Worm (Caenorhabditis elegans) whole organism, L1 larva: ENCODE measurements around the gene attf-3.

Experiments used
- C16A3.4 ChIP-seq: fragments of 150-350 bp; optimal IDR thresholded peaks from 2 replicates; lab custom pipeline; 2014; ENCODE audit warnings: missing biosample characterization, missing genetic modification characterization
- C34B4.2 ChIP-seq: sonication (generic microtip); optimal IDR thresholded peaks from 2 replicates; lab custom pipeline; 2017; ENCODE audit warnings: mild to moderate bottlenecking, missing genetic modification characterization, missing compliant biosample characterization
- F16B12.6 ChIP-seq: fragments of 150-350 bp; optimal IDR thresholded peaks from 2 replicates; lab custom pipeline; 2014; ENCODE audit warnings: missing biosample characterization, missing genetic modification characterization
- aly-2 ChIP-seq: fragments of 150-350 bp; optimal IDR thresholded peaks from 2 replicates; lab custom pipeline; 2014; ENCODE audit warnings: missing biosample characterization, missing genetic modification characterization
- blmp-1 ChIP-seq: fragments of 150-350 bp; optimal IDR thresholded peaks from 2 replicates; lab custom pipeline; 2014; ENCODE audit warnings: missing biosample characterization, missing genetic modification characterization
- ceh-82 ChIP-seq, 3 experiments: fragments of 150-350 bp in 1 of 3; sonication (generic microtip) in 2 of 3; optimal IDR thresholded peaks; 2 replicates each; lab custom pipeline; 2014 to 2017; ENCODE audit warnings: missing biosample characterization in 3 of 3, missing genetic modification characterization in 3 of 3
- ceh-88 ChIP-seq: fragments of 200-800 bp; sonication (Bioruptor generic); IDR thresholded peaks from 2 replicates; pipeline ENCODE4 v1.3.6; 2022; ENCODE audit warnings: missing genetic modification characterization, missing compliant biosample characterization
- ceh-90 ChIP-seq: sonication (generic microtip); optimal IDR thresholded peaks from 2 replicates; lab custom pipeline; 2016; ENCODE audit warnings: missing genetic modification characterization, missing compliant biosample characterization
- ces-1 ChIP-seq: fragments of 150-350 bp; optimal IDR thresholded peaks from 2 replicates; lab custom pipeline; 2014; ENCODE audit warnings: missing biosample characterization, missing genetic modification reagents, missing genetic modification characterization
- dpl-1 ChIP-seq, 3 experiments: fragments of 150-350 bp in 2 of 3; sonication (generic microtip) in 1 of 3; optimal IDR thresholded peaks; 2 replicates each; lab custom pipeline; 2014 to 2017; ENCODE audit warnings: missing biosample characterization in 3 of 3, missing genetic modification characterization in 3 of 3, missing genetic modification reagents in 3 of 3
- dsc-1 ChIP-seq: sonication (generic microtip); optimal IDR thresholded peaks from 2 replicates; lab custom pipeline; 2016; ENCODE audit warnings: mild to moderate bottlenecking, missing genetic modification characterization, missing compliant biosample characterization
- efl-1 ChIP-seq, 4 experiments: fragments of 150-350 bp; optimal IDR thresholded peaks in 3 of 4; peaks in 1 of 4; 1 replicate in 1 of 4; 2 replicates in 3 of 4; lab custom pipeline; 2014; ENCODE audit warnings: missing biosample characterization in 2 of 4, missing genetic modification characterization in 2 of 4, missing genetic modification reagents in 2 of 4
- efl-3 ChIP-seq: fragments of 200-800 bp; sonication (Bioruptor generic); optimal IDR thresholded peaks from 2 replicates; lab custom pipeline; 2018; ENCODE audit warnings: mild to moderate bottlenecking, missing genetic modification characterization, missing compliant biosample characterization
- egl-13 ChIP-seq: sonication (generic microtip); optimal IDR thresholded peaks from 2 replicates; lab custom pipeline; 2016; ENCODE audit warnings: missing genotype, missing genetic modification reagents, missing genetic modification characterization, missing compliant biosample characterization
- elt-3 ChIP-seq, 6 experiments: fragments of 150-350 bp in 1 of 6; sonication (generic microtip); optimal IDR thresholded peaks; 2 replicates each; lab custom pipeline; 2017 to 2018; ENCODE audit warnings: missing biosample characterization in 6 of 6, missing genetic modification characterization in 6 of 6, inconsistent platforms in 1 of 6
- fkh-10 ChIP-seq: sonication (generic microtip); optimal IDR thresholded peaks from 2 replicates; lab custom pipeline; 2017; ENCODE audit warnings: missing biosample characterization, missing genetic modification reagents, missing genetic modification characterization
- fkh-8 ChIP-seq: sonication (generic microtip); optimal IDR thresholded peaks from 2 replicates; lab custom pipeline; 2016; ENCODE audit warnings: mild to moderate bottlenecking, missing genetic modification characterization, missing compliant biosample characterization
- fos-1 ChIP-seq: fragments of 150-350 bp; optimal IDR thresholded peaks from 2 replicates; lab custom pipeline; 2014; ENCODE audit warnings: missing biosample characterization, missing genetic modification characterization
- grh-1 ChIP-seq: fragments of 200-800 bp; sonication (Bioruptor generic); IDR thresholded peaks from 2 replicates; pipeline ENCODE4 v1.3.6; 2022; ENCODE audit warnings: missing genetic modification reagents, missing genetic modification characterization, missing compliant biosample characterization
- hpl-2 ChIP-seq: fragments of 150-350 bp; optimal IDR thresholded peaks from 2 replicates; lab custom pipeline; 2014; ENCODE audit warnings: missing biosample characterization, missing genetic modification reagents, missing genetic modification characterization
- irx-1 ChIP-seq: sonication (generic microtip); optimal IDR thresholded peaks from 2 replicates; lab custom pipeline; 2016; ENCODE audit warnings: missing genetic modification characterization, missing compliant biosample characterization
- isw-1 ChIP-seq: fragments of 200-800 bp; sonication (Bioruptor generic); IDR thresholded peaks from 2 replicates; pipeline ENCODE4 v1.3.6; 2022; ENCODE audit warnings: missing genetic modification characterization, missing compliant biosample characterization
- jun-1 ChIP-seq: fragments of 150-350 bp; optimal IDR thresholded peaks from 2 replicates; lab custom pipeline; 2014; ENCODE audit warnings: missing biosample characterization, missing genetic modification reagents, missing genetic modification characterization
- lin-13 ChIP-seq: fragments of 150-350 bp; optimal IDR thresholded peaks from 2 replicates; lab custom pipeline; 2014; ENCODE audit warnings: missing biosample characterization, missing genetic modification reagents, missing genetic modification characterization
- lin-14 ChIP-seq: fragments of 200-800 bp; sonication (Bioruptor generic); optimal IDR thresholded peaks from 2 replicates; lab custom pipeline; 2018; ENCODE audit warnings: mild to moderate bottlenecking, missing genetic modification characterization, moderate library complexity, missing compliant biosample characterization
- lin-15B ChIP-seq: fragments of 150-350 bp; sonication (generic microtip); optimal IDR thresholded peaks from 3 replicates; lab custom pipeline; 2014; ENCODE audit warnings: missing biosample characterization, missing genetic modification characterization
- lin-35 ChIP-seq, 2 experiments: fragments of 150-350 bp; optimal IDR thresholded peaks; 2 replicates each; lab custom pipeline; 2014; ENCODE audit warnings: missing biosample characterization in 2 of 2, missing genetic modification characterization in 2 of 2, missing genetic modification reagents in 2 of 2
- lir-3 ChIP-seq: sonication (generic microtip); optimal IDR thresholded peaks from 2 replicates; lab custom pipeline; 2016; ENCODE audit warnings: mild to moderate bottlenecking, missing genetic modification characterization, moderate library complexity, missing compliant biosample characterization; ENCODE audit not compliant: poor library complexity
- lsy-2 ChIP-seq, 2 experiments: fragments of 150-350 bp; optimal IDR thresholded peaks; 2 replicates each; lab custom pipeline; 2014; ENCODE audit warnings: missing biosample characterization in 2 of 2, missing genetic modification characterization in 2 of 2
- mdl-1 ChIP-seq, 2 experiments: fragments of 150-350 bp; optimal IDR thresholded peaks; 2 replicates each; lab custom pipeline; 2014 to 2017; ENCODE audit warnings: missing biosample characterization in 2 of 2, missing genetic modification characterization in 2 of 2, inconsistent platforms in 1 of 2
- mef-2 ChIP-seq: fragments of 150-350 bp; optimal IDR thresholded peaks from 2 replicates; lab custom pipeline; 2014; ENCODE audit warnings: missing biosample characterization, missing genetic modification characterization
- mep-1 ChIP-seq: fragments of 150-350 bp; optimal IDR thresholded peaks from 2 replicates; lab custom pipeline; 2014; ENCODE audit warnings: missing biosample characterization, missing genetic modification characterization
- nhr-19 ChIP-seq: fragments of 200-800 bp; sonication (Bioruptor generic); conservative IDR thresholded peaks from 2 replicates; pipeline ENCODE4 v1.3.6; 2022; ENCODE audit warnings: missing genetic modification characterization, missing compliant biosample characterization
- nhr-237 ChIP-seq: fragments of 150-350 bp; optimal IDR thresholded peaks from 2 replicates; lab custom pipeline; 2014; ENCODE audit warnings: missing biosample characterization, missing genetic modification characterization
- nhr-28 ChIP-seq: fragments of 150-350 bp; optimal IDR thresholded peaks from 2 replicates; lab custom pipeline; 2014; ENCODE audit warnings: missing biosample characterization, missing genetic modification characterization
- nhr-71 ChIP-seq: sonication (generic microtip); optimal IDR thresholded peaks from 2 replicates; lab custom pipeline; 2016; ENCODE audit warnings: mild to moderate bottlenecking, missing genetic modification characterization, moderate library complexity, missing compliant biosample characterization
- nhr-77 ChIP-seq: fragments of 150-350 bp; optimal IDR thresholded peaks from 2 replicates; lab custom pipeline; 2014; ENCODE audit warnings: missing biosample characterization, missing genetic modification characterization
- nhr-85 ChIP-seq: sonication (generic microtip); peaks from one replicate; lab custom pipeline; 2016; ENCODE audit warnings: missing genetic modification characterization, inconsistent platforms, missing compliant biosample characterization
- nhr-90 ChIP-seq: sonication (generic microtip); optimal IDR thresholded peaks from 2 replicates; lab custom pipeline; 2016; ENCODE audit warnings: mild to moderate bottlenecking, missing genetic modification characterization, missing compliant biosample characterization; ENCODE audit not compliant: poor library complexity
- rnt-1 ChIP-seq: sonication (generic microtip); optimal IDR thresholded peaks from 2 replicates; lab custom pipeline; 2016; ENCODE audit warnings: mild to moderate bottlenecking, missing genetic modification characterization, moderate library complexity, missing compliant biosample characterization
- skn-1 ChIP-seq: fragments of 150-350 bp; optimal IDR thresholded peaks from 2 replicates; lab custom pipeline; 2014; ENCODE audit warnings: missing biosample characterization, missing genetic modification characterization
- snpc-4 ChIP-seq: fragments of 150-350 bp; optimal IDR thresholded peaks from 2 replicates; lab custom pipeline; 2014; ENCODE audit warnings: missing biosample characterization, missing genetic modification characterization
- snu-23 ChIP-seq: sonication (generic microtip); optimal IDR thresholded peaks from 2 replicates; lab custom pipeline; 2016; ENCODE audit warnings: missing genetic modification characterization, missing compliant biosample characterization
- sox-4 ChIP-seq: sonication (generic microtip); optimal IDR thresholded peaks from 2 replicates; lab custom pipeline; 2016; ENCODE audit warnings: missing genetic modification characterization, missing compliant biosample characterization
- tbx-2 ChIP-seq: sonication (generic microtip); optimal IDR thresholded peaks from 2 replicates; lab custom pipeline; 2016; ENCODE audit warnings: missing genetic modification characterization, missing compliant biosample characterization
- unc-130 ChIP-seq: fragments of 150-350 bp; optimal IDR thresholded peaks from 2 replicates; lab custom pipeline; 2017; ENCODE audit warnings: missing biosample characterization, missing genetic modification characterization, inconsistent platforms
- unc-30 ChIP-seq: sonication (generic microtip); optimal IDR thresholded peaks from 2 replicates; lab custom pipeline; 2017; ENCODE audit warnings: missing biosample characterization, missing genetic modification characterization
- unc-86 ChIP-seq: sonication (generic microtip); optimal IDR thresholded peaks from 2 replicates; lab custom pipeline; 2016; ENCODE audit warnings: missing genetic modification characterization, missing compliant biosample characterization
- xbp-1 ChIP-seq: sonication (generic microtip); optimal IDR thresholded peaks from 2 replicates; lab custom pipeline; 2016; ENCODE audit warnings: missing genetic modification characterization, missing compliant biosample characterization
- zip-4 ChIP-seq: fragments of 200-800 bp; sonication (Bioruptor generic); optimal IDR thresholded peaks from 2 replicates; lab custom pipeline; 2018; ENCODE audit warnings: mild to moderate bottlenecking, missing genetic modification characterization, moderate library complexity, missing compliant biosample characterization

The attf-3 gene

DNA sequence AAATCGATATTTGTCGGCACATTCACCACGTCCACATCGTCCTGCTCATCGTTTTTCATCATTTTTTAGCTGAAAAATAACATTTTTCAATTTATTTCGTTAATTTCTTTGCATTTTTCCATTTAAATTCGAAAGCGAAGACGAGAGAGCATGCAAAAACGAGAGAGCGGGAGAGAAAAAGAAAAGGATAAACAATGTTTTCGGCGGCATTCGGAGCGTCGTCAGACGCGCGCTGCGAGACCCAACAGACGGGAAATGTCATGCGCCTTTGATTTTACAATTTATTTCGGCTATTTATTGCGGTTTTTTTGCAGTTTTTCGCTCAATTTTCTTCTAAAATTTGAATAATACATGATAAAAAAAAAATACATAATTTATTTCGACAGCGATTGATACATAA is at the start of gene attf-3:
TSS of gene attf-3 (minus strand) at position 69 of the 400 bp plus-strand sequence.
- TF ChIP-seq jun-1 (tag; lab: Kevin White, UChicago) = peak; percentile 4
- TF ChIP-seq elt-3 (tag; optimal IDR thresholded peaks at IDR 0.05; lab: Kevin White, UChicago) = peak in 1 of 6 experiments; percentile 50
- peak; percentile 35 for TF ChIP-seq unc-86 (tag; lab: Kevin White, UChicago)
- peak; percentile 38 for TF ChIP-seq F16B12.6 (tag; lab: Kevin White, UChicago)
- peak; percentile 55 for TF ChIP-seq lin-15B
- TF ChIP-seq ceh-82 (tag; optimal IDR thresholded peaks at IDR 0.05; lab: Kevin White, UChicago) = peak; percentile 43 to 81 (median 60)
- no peak for TF ChIP-seq ces-1
- peak; percentile 39 for TF ChIP-seq lin-13 (GFP tag; lab: Kevin White, UChicago)
- TF ChIP-seq blmp-1 (tag; lab: Kevin White, UChicago) = peak; percentile 67
- TF ChIP-seq aly-2 (tag; lab: Kevin White, UChicago) = no peak
- no peak for TF ChIP-seq sox-4 (tag; lab: Kevin White, UChicago)
- peak; percentile 74 for TF ChIP-seq fkh-8 (tag; lab: Kevin White, UChicago)
- TF ChIP-seq grh-1 (GFP tag; lab: Robert Waterston, UW) = no peak
- peak; percentile 47 for TF ChIP-seq nhr-19 (GFP tag; lab: Robert Waterston, UW)
- TF ChIP-seq mep-1 = peak; percentile 75
- TF ChIP-seq lsy-2 (tag; optimal IDR thresholded peaks at IDR 0.05; lab: Kevin White, UChicago) = peak; percentile 73 to 91
- TF ChIP-seq ceh-90 (tag; lab: Kevin White, UChicago) = no peak
- no peak for TF ChIP-seq nhr-237 (tag; lab: Kevin White, UChicago)
- TF ChIP-seq C16A3.4 = peak; percentile 61
- peak; percentile 49 for TF ChIP-seq egl-13 (tag; lab: Kevin White, UChicago)
- peak; percentile 49 for TF ChIP-seq rnt-1 (tag; lab: Kevin White, UChicago)
- no peak for TF ChIP-seq efl-3
- TF ChIP-seq nhr-77 = peak; percentile 60
- TF ChIP-seq nhr-85 (tag; lab: Kevin White, UChicago) = no peak
- TF ChIP-seq C34B4.2 (tag; lab: Kevin White, UChicago) = no peak
- no peak for TF ChIP-seq unc-30
- peak; percentile 20; the same call in 1 of the 2 replicates for TF ChIP-seq ceh-88 (GFP tag; lab: Robert Waterston, UW)
- peak; percentile 69 for TF ChIP-seq lin-14 (GFP tag; lab: Kevin White, UChicago)
- peak; percentile 79 to 86 for TF ChIP-seq lin-35 (GFP tag; optimal IDR thresholded peaks at IDR 0.05; lab: Kevin White, UChicago)
- TF ChIP-seq lir-3 (tag; lab: Kevin White, UChicago) = no peak
- peak; percentile 32 for TF ChIP-seq fkh-10 (GFP tag; lab: Kevin White, UChicago)
- peak; percentile 58 for TF ChIP-seq isw-1 (GFP tag; lab: Robert Waterston, UW)
- TF ChIP-seq zip-4 (GFP tag; lab: Kevin White, UChicago) = no peak
- peak; percentile 70 for TF ChIP-seq snu-23 (GFP tag; lab: Kevin White, UChicago)
- TF ChIP-seq hpl-2 (GFP tag; lab: Kevin White, UChicago) = no peak
- peak in 1 of 2 experiments; percentile 57 for TF ChIP-seq mdl-1 (tag; optimal IDR thresholded peaks at IDR 0.05; lab: Kevin White, UChicago)
- TF ChIP-seq unc-130 (tag; lab: Kevin White, UChicago) = peak; percentile 52
- no peak for TF ChIP-seq nhr-90 (tag; lab: Kevin White, UChicago)
- peak; percentile 63 for TF ChIP-seq skn-1
- no peak for TF ChIP-seq nhr-28 (tag; lab: Kevin White, UChicago)
- peak; percentile 47 for TF ChIP-seq dsc-1 (tag; lab: Kevin White, UChicago)
- peak; percentile 50 for TF ChIP-seq fos-1 (tag; lab: Kevin White, UChicago)
- no peak for TF ChIP-seq nhr-71 (tag; lab: Kevin White, UChicago)
- TF ChIP-seq efl-1 (optimal IDR thresholded peaks at IDR 0.05; lab: Kevin White, UChicago) = peak; percentile 75 to 81
- TF ChIP-seq efl-1 (GFP tag; optimal IDR thresholded peaks at IDR 0.05 in 1 of 2; lab: Kevin White, UChicago) = peak; percentile 64 to 95
- peak; percentile 58 for TF ChIP-seq xbp-1 (tag; lab: Kevin White, UChicago)
- peak; percentile 50 to 79 (median 65) for TF ChIP-seq dpl-1 (GFP tag; optimal IDR thresholded peaks at IDR 0.05; lab: Kevin White, UChicago)
- peak; percentile 53 for TF ChIP-seq mef-2 (tag; lab: Kevin White, UChicago)
- TF ChIP-seq snpc-4 (tag; lab: Kevin White, UChicago) = peak; percentile 42
- TF ChIP-seq irx-1 (tag; lab: Kevin White, UChicago) = no peak
- peak; percentile 50 for TF ChIP-seq tbx-2 (tag; lab: Kevin White, UChicago)
